Worm (Caenorhabditis elegans): ENCODE measurements around the gene srh-250.

srh-250 gene

ce11 chrII:3902798-3903197, 24.4 kb downstream of the srh-250 start, which contains the start of gene F53C3.3:
F53C3.3 (plus strand) TSS chrII:3902856.
- no peak for TF ChIP-seq nhr-76 (tag; optimal IDR thresholded peaks at IDR 0.05)
- TF ChIP-seq blmp-1 (tag; optimal IDR thresholded peaks at IDR 0.05), result no peak
- no peak for TF ChIP-seq elt-3 (tag; optimal IDR thresholded peaks at IDR 0.05)
- no peak for TF ChIP-seq pha-4 (tag; optimal IDR thresholded peaks at IDR 0.05)

DNA sequence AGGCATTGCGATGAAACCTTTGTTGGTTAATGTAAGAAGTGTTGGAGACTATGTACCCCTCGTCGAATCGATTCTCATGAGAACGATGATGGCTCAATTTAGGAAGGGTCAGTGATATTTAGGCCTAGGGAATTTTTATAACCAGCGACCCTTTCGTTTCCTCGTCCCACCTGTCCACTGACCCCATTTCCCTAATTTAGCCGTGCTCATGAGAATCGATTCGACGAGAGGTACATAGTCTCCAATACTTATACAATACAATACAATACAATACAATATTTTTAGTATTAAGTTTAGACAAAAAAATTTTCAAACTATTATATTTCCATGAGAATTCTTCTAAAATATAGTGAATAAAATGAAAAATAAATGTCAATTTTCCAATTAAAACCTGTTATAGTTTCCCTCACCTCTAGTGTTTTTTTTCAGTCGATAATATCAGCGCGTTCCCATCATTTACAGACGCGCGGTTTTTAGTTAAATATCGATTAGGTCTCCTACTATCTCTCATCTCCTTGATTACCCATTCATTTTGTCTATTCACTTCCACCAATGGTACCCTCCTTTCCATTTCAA, 28.3 kb downstream of the srh-250 start, which contains the start of the genes F53C3.11 and fbxb-103:
Gene F53C3.11, minus strand, starts transcription at position 101 of the 576 bp plus-strand sequence.
Gene fbxb-103, plus strand, starts transcription at position 526 of the 576 bp plus-strand sequence.
- TF ChIP-seq lsy-2 (tag; optimal IDR thresholded peaks at IDR 0.05) (no peak), tbx-8 (GFP tag; optimal IDR thresholded peaks at IDR 0.05) (no peak), bed-3 (GFP tag; optimal IDR thresholded peaks at IDR 0.05) (no peak), ham-2 (GFP tag; optimal IDR thresholded peaks at IDR 0.05) (no peak), mls-2 (tag; optimal IDR thresholded peaks at IDR 0.05) (no peak), blmp-1 (tag; optimal IDR thresholded peaks at IDR 0.05) (no peak), nhr-76 (tag; optimal IDR thresholded peaks at IDR 0.05) (no peak), unc-39 (tag; optimal IDR thresholded peaks at IDR 0.05) (no peak), unc-62 (GFP tag; optimal IDR thresholded peaks at IDR 0.05) (no peak), elt-3 (tag; optimal IDR thresholded peaks at IDR 0.05) (no peak), sem-2 (GFP tag; optimal IDR thresholded peaks at IDR 0.05) (no peak), drap-1 (GFP tag; optimal IDR thresholded peaks at IDR 0.05) (no peak), nhr-12 (tag; optimal IDR thresholded peaks at IDR 0.05) (no peak), hlh-1 (tag; optimal IDR thresholded peaks at IDR 0.05) (no peak), unc-120 (tag; optimal IDR thresholded peaks at IDR 0.05; ENCODE audit: poor library complexity, severe bottlenecking) (no peak), M03D4.4 (tag; optimal IDR thresholded peaks at IDR 0.05) (no peak), ceh-83 (GFP tag; optimal IDR thresholded peaks at IDR 0.05) (no peak), ceh-39 (tag; optimal IDR thresholded peaks at IDR 0.05) (no peak), pha-4 (tag; optimal IDR thresholded peaks at IDR 0.05) (no peak), cnd-1 (tag; optimal IDR thresholded peaks at IDR 0.05) (no peak)

- TF ChIP-seq nhr-2 (tag; optimal IDR thresholded peaks at IDR 0.05) (no peak), lin-32 (GFP tag; optimal IDR thresholded peaks at IDR 0.05) (no peak), ceh-83 (GFP tag; optimal IDR thresholded peaks at IDR 0.05) (no peak), ztf-11 (tag; optimal IDR thresholded peaks at IDR 0.05) (no peak), blmp-1 (tag; optimal IDR thresholded peaks at IDR 0.05) (no peak), elt-3 (tag; optimal IDR thresholded peaks at IDR 0.05) (no peak), sem-2 (GFP tag; optimal IDR thresholded peaks at IDR 0.05) (no peak), hlh-1 (tag; optimal IDR thresholded peaks at IDR 0.05) (no peak), snpc-4 (tag; optimal IDR thresholded peaks at IDR 0.05) (no peak), unc-39 (tag; optimal IDR thresholded peaks at IDR 0.05) (no peak), flh-1 (GFP tag; optimal IDR thresholded peaks at IDR 0.05) (no peak), unc-62 (GFP tag; optimal IDR thresholded peaks at IDR 0.05) (no peak), pha-4 (tag; optimal IDR thresholded peaks at IDR 0.05) (no peak), elt-1 (tag; optimal IDR thresholded peaks at IDR 0.05; ENCODE audit: borderline replicate concordance, insufficient read depth) (no peak), bed-3 (GFP tag; optimal IDR thresholded peaks at IDR 0.05) (no peak), nhr-237 (tag; optimal IDR thresholded peaks at IDR 0.05) (no peak), mep-1 (tag; optimal IDR thresholded peaks at IDR 0.05) (no peak)
Observed at ce11 chrII:3908135-3908534, 29.7 kb downstream of the srh-250 start.

DNA sequence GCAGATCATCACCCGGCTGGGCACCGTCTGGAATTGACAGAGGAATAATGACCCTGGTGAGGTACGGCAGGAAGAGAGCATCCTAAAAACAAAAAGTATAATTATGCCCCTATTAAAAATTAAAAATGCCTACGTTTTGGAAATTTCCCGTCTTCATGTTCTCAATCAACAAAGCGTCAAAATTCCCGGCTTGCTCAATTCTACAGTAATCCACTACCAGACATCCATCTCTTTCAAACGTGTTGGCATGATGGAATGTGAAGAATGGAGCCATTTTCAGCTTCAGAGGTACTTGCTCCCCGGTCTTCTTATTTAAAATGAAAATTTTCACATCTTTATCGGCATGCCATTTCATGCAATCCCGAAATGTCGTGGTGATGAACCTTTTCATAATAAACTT, 30.9 kb downstream of the srh-250 start:
- TF ChIP-seq sem-2 (GFP tag; optimal IDR thresholded peaks at IDR 0.05), result no peak
- no peak for TF ChIP-seq mls-2 (tag; optimal IDR thresholded peaks at IDR 0.05)
- no peak for TF ChIP-seq nhr-76 (tag; optimal IDR thresholded peaks at IDR 0.05)
- no peak for TF ChIP-seq lin-32 (GFP tag; optimal IDR thresholded peaks at IDR 0.05)
- TF ChIP-seq tbx-8 (GFP tag; optimal IDR thresholded peaks at IDR 0.05), result no peak
- TF ChIP-seq hlh-1 (tag; optimal IDR thresholded peaks at IDR 0.05), result no peak
- no peak for TF ChIP-seq nhr-237 (tag; optimal IDR thresholded peaks at IDR 0.05)
- no peak for TF ChIP-seq nhr-12 (tag; optimal IDR thresholded peaks at IDR 0.05)
- no peak for TF ChIP-seq ham-2 (GFP tag; optimal IDR thresholded peaks at IDR 0.05)
- no peak for TF ChIP-seq pha-4 (tag; optimal IDR thresholded peaks at IDR 0.05)
- no peak for TF ChIP-seq mep-1 (tag; optimal IDR thresholded peaks at IDR 0.05)
- no peak for TF ChIP-seq bed-3 (GFP tag; optimal IDR thresholded peaks at IDR 0.05)
- TF ChIP-seq unc-120 (tag; optimal IDR thresholded peaks at IDR 0.05; ENCODE audit: poor library complexity, severe bottlenecking), result no peak
- TF ChIP-seq elt-1 (tag; optimal IDR thresholded peaks at IDR 0.05; ENCODE audit: borderline replicate concordance, insufficient read depth), result no peak
- TF ChIP-seq unc-62 (GFP tag; optimal IDR thresholded peaks at IDR 0.05), result no peak
- no peak for TF ChIP-seq nhr-28 (tag; optimal IDR thresholded peaks at IDR 0.05)
- no peak for TF ChIP-seq unc-39 (tag; optimal IDR thresholded peaks at IDR 0.05)
- TF ChIP-seq lin-13 (tag; optimal IDR thresholded peaks at IDR 0.05), result no peak
- TF ChIP-seq drap-1 (GFP tag; optimal IDR thresholded peaks at IDR 0.05), result no peak
- no peak for TF ChIP-seq mab-5 (tag; optimal IDR thresholded peaks at IDR 0.05)

Measured in whole organism, mixed stage, embryonic.